Fruit fly (Drosophila melanogaster) whole organism: Measurements from ENCODE around the gene Dpy-30L2.

Experiments used
- CG8478 ChIP-seq: fragments of >200 bp; optimal IDR thresholded peaks from 2 replicates; lab custom pipeline; 2018; ENCODE audit warnings: inconsistent platforms
- Dll ChIP-seq: fragments of >200 bp; optimal IDR thresholded peaks from 2 replicates; lab custom pipeline; 2017
- EcR ChIP-seq, 2 experiments: fragments of >200 bp; optimal IDR thresholded peaks; 2 replicates each; lab custom pipeline; 2017; ENCODE audit warnings: missing biosample characterization in 2 of 2, missing genetic modification characterization in 2 of 2, missing genetic modification reagents in 2 of 2
- pan ChIP-seq: fragments of >200 bp; optimal IDR thresholded peaks from 2 replicates; lab custom pipeline; 2017
- psq ChIP-seq: fragments of >200 bp; optimal IDR thresholded peaks from 2 replicates; lab custom pipeline; 2017
- usp ChIP-seq: fragments of >200 bp; optimal IDR thresholded peaks from 2 replicates; lab custom pipeline; 2017; ENCODE audit warnings: missing biosample characterization, missing genetic modification characterization, mixed read lengths

Gene Dpy-30L2

dm6 chr3L:4040247-4040925 is 7.1 kb downstream of the Dpy-30L2 start, which contains the start of the genes CG11593 and Rcd5:
TSS of gene CG11593 (minus strand) at chr3L:4040482.
TSS of gene Rcd5 (plus strand) at chr3L:4040529.
- TF ChIP-seq EcR (GFP tag; optimal IDR thresholded peaks at IDR 0.05; lab: Kevin White, UChicago), result no peak
- TF ChIP-seq Dll (lab: Kevin White, UChicago), result no peak
- TF ChIP-seq CG8478 (lab: Kevin White, UChicago), result no peak
- no peak for TF ChIP-seq psq (lab: Kevin White, UChicago)
- no peak for TF ChIP-seq usp (GFP tag; lab: Kevin White, UChicago)
- no peak for TF ChIP-seq pan (lab: Kevin White, UChicago)

- no peak for TF ChIP-seq Dll (lab: Kevin White, UChicago)
- TF ChIP-seq psq (lab: Kevin White, UChicago), result no peak
- no peak for TF ChIP-seq pan (lab: Kevin White, UChicago)
- no peak for TF ChIP-seq usp (GFP tag; lab: Kevin White, UChicago)
Observed at dm6 chr3L:4035499-4035898, 12.0 kb downstream of the Dpy-30L2 start, which contains the start of gene Gr64f. TSS of gene Gr64f (plus strand) at chr3L:4035799.

dm6 chr3L:4031762-4032161 is 15.8 kb downstream of the Dpy-30L2 start, which contains the start of the genes Gr64d and Gr64e:
TSS of gene Gr64d (plus strand) at chr3L:4032062.
TSS of gene Gr64e (plus strand) at chr3L:4032141.
- TF ChIP-seq pan (lab: Kevin White, UChicago) (no peak), usp (GFP tag; lab: Kevin White, UChicago) (no peak), Dll (lab: Kevin White, UChicago) (no peak), CG8478 (lab: Kevin White, UChicago) (no peak), psq (lab: Kevin White, UChicago) (no peak), EcR (GFP tag; optimal IDR thresholded peaks at IDR 0.05; lab: Kevin White, UChicago) (no peak)

dm6 chr3L:4028305-4028704 is 19.2 kb downstream of the Dpy-30L2 start, which contains the start of the genes Gr64b and Gr64c:
TSS of gene Gr64b (plus strand) at chr3L:4028605.
TSS of gene Gr64c (plus strand) at chr3L:4028605.
- TF ChIP-seq EcR (GFP tag; optimal IDR thresholded peaks at IDR 0.05; lab: Kevin White, UChicago) (no peak), CG8478 (lab: Kevin White, UChicago) (no peak), pan (lab: Kevin White, UChicago) (no peak), Dll (lab: Kevin White, UChicago) (no peak)

- TF ChIP-seq Dll (lab: Kevin White, UChicago), result no peak
Observed at dm6 chr3L:4026506-4026868, 21.0 kb downstream of the Dpy-30L2 start, which contains the start of gene Gr64a. TSS of gene Gr64a (plus strand) at chr3L:4026769.

dm6 chr3L:4025738-4026505 is 21.6 kb downstream of the Dpy-30L2 start, which contains the start of gene CG11594:
TSS of gene CG11594 (minus strand) at chr3L:4026011.
- TF ChIP-seq CG8478 (lab: Kevin White, UChicago) (no peak), EcR (GFP tag; optimal IDR thresholded peaks at IDR 0.05; lab: Kevin White, UChicago) (no peak)

DNA sequence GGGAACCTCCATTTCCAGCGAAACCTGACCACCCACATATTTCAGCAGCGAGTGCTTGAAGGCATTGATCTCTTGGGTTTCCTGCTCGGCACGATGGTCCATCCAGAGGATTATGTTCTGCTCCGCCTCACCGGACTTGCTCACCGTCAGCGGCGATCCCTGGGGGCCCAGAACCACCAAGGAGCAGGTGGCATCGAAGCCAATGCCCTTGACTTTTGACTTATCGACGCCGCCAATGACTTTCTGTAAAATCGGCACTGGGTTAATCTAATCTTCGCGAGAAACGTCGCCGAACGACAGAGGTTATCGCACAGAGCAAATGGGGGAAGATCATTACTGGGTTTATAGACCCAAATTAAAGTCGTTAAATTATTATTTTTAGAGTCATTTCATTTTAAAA is 23.1 kb downstream of the Dpy-30L2 start:
- TF ChIP-seq EcR (GFP tag; optimal IDR thresholded peaks at IDR 0.05; lab: Kevin White, UChicago) (no peak), usp (GFP tag; lab: Kevin White, UChicago) (no peak), pan (lab: Kevin White, UChicago) (no peak), CG8478 (lab: Kevin White, UChicago) (no peak), Dll (lab: Kevin White, UChicago) (no peak), psq (lab: Kevin White, UChicago) (no peak)

- TF ChIP-seq CG8478 (lab: Kevin White, UChicago), result no peak
- no peak for TF ChIP-seq EcR (GFP tag; optimal IDR thresholded peaks at IDR 0.05; lab: Kevin White, UChicago)
- no peak for TF ChIP-seq Dll (lab: Kevin White, UChicago)
- TF ChIP-seq usp (GFP tag; lab: Kevin White, UChicago), result no peak
- TF ChIP-seq psq (lab: Kevin White, UChicago), result no peak
- no peak for TF ChIP-seq pan (lab: Kevin White, UChicago)
Observed at dm6 chr3L:4021260-4021831, 26.2 kb downstream of the Dpy-30L2 start, which contains the start of gene Mul1. TSS of gene Mul1 (plus strand) at chr3L:4021457.

DNA sequence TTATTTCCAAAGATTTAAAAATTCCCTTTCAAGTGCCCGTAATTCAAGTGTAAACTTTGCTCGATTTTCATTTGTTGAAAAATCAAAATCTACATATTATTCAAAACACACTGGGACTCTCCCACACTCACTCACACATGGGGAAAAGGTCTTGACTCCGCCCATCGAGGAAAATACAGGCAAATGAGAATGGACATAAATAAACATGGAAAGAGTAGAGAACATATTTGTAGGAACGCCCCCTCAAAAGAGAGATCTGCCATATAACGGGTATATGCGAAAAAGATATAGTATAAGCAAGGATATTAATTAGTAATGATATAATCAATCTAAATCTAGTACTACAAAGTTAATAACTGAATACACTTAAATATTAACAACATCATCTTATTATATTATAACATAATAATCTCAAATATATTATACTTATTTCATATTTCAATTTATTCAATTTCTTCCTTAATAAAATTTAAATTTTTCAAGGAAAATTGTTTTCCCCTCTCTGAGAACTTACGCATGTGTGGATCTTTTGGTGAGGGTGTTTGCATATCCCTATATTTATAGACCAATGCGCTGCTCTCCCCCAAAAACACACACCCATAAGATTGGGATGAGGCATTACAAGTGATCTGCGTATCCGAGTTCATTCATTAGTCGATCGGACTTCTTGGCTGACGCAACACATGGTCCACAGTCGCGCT is 29.2 kb downstream of the Dpy-30L2 start, which contains the start of gene FoxL1:
TSS of gene FoxL1 (plus strand) at position 651 of the 701 bp plus-strand sequence.
- TF ChIP-seq psq (lab: Kevin White, UChicago) (no peak), EcR (GFP tag; optimal IDR thresholded peaks at IDR 0.05; lab: Kevin White, UChicago) (no peak), CG8478 (lab: Kevin White, UChicago) (no peak), pan (lab: Kevin White, UChicago) (no peak), Dll (lab: Kevin White, UChicago) (no peak), usp (GFP tag; lab: Kevin White, UChicago) (no peak)

dm6 chr3L:4016754-4017153 is 30.8 kb downstream of the Dpy-30L2 start:
- TF ChIP-seq Dll (lab: Kevin White, UChicago) (no peak), psq (lab: Kevin White, UChicago) (no peak), EcR (GFP tag; optimal IDR thresholded peaks at IDR 0.05; lab: Kevin White, UChicago) (no peak)

dm6 chr3L:4014349-4014748 is 33.2 kb downstream of the Dpy-30L2 start:
- TF ChIP-seq usp (GFP tag; lab: Kevin White, UChicago), result no peak
- no peak for TF ChIP-seq Dll (lab: Kevin White, UChicago)
- TF ChIP-seq psq (lab: Kevin White, UChicago), result no peak
- no peak for TF ChIP-seq EcR (GFP tag; optimal IDR thresholded peaks at IDR 0.05; lab: Kevin White, UChicago)
- no peak for TF ChIP-seq pan (lab: Kevin White, UChicago)
- TF ChIP-seq CG8478 (lab: Kevin White, UChicago), result no peak
